Worm (Caenorhabditis elegans): ENCODE results near the gene ZC262.13.

DNA sequence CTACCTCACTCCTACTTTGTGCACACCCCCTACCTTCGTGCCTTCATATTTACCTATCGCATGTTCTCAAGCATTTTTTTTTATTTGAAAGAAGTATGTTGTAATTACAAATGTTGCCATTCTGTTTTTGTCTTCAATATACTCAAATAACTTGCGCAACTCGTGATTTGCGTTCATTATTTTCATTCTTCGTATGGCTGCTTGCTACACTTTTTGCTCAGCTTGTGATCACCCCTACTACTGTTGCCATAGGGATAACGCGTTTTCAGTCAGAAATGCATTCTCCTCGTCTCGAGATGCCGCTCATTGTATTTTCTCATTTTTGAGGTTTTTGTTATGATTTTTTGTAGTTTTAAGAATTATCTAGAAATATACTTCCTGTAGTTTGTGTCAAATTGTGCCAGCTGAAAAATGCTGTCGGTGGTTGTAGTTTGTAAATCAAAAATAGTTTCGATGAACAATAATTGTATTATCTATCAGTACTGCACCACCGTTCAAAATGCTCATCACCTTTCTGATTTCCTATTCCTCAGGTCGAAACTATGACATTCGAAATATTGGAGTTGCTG, 3.3 kb upstream of the ZC262.13 start, which contains the start of gene F10E9.1:
- TF ChIP-seq him-1 (tag; optimal IDR thresholded peaks at IDR 0.05) = no peak
- no peak for TF ChIP-seq dao-5 (tag; optimal IDR thresholded peaks at IDR 0.05)

Measured in whole organism, L4/young adult.